In the genomic region with DNA sequence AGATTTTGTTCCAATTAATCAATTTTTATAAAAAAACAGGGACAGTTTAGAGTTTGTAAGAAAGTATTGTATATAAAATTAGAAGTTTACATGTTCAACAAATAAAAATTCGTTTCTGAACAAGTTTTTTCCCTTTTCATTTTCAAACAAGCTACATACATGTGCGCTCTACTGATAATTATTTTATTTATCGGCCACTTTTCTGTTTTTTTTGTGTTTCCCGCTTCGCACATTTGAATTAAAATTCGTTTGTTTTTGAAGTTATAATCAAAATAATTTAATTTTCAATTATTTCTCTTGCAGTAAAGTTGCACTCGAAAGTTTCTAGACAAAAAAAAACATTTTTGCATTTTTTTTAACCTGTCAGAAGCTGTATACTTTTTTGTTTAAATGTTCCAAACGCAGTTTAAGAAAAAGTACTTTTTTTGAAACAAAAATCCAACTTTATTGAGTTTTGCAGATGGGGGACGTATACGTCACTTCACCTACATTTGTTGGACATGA, we compare ENCODE assay signal across 7 worm cellular contexts.
TF ChIP-seq lines count a peak whose summit lies in the region.

Gene hira-1, plus strand, starts transcription at position 454 of the 504 bp plus-strand sequence.

TF ChIP-seq in whole organism, L1 larva, 84 proteins besides CTCF, POLR2A, EP300 and RAD21 (continues in another document):
- TF ChIP-seq ceh-90 (tag; optimal IDR thresholded peaks at IDR 0.05; lab: Kevin White, UChicago): no peak
- TF ChIP-seq dpl-1 (GFP tag; optimal IDR thresholded peaks at IDR 0.05; lab: Kevin White, UChicago): peak; percentile 62 to 82 (median 63)
- no peak for TF ChIP-seq elt-2 (tag; optimal IDR thresholded peaks at IDR 0.05; lab: Kevin White, UChicago)
- TF ChIP-seq unc-130 (tag; optimal IDR thresholded peaks at IDR 0.05; lab: Kevin White, UChicago): no peak
- no peak for TF ChIP-seq unc-62 (GFP tag; optimal IDR thresholded peaks at IDR 0.05; lab: Kevin White, UChicago)
- peak; percentile 31 to 71 for TF ChIP-seq lsy-2 (tag; optimal IDR thresholded peaks at IDR 0.05; lab: Kevin White, UChicago)
- TF ChIP-seq tlp-1 (tag; optimal IDR thresholded peaks at IDR 0.05; lab: Kevin White, UChicago): no peak
- TF ChIP-seq vab-15 (tag; optimal IDR thresholded peaks at IDR 0.05; lab: Kevin White, UChicago): peak; percentile 12
- TF ChIP-seq ceh-88 (GFP tag; IDR thresholded peaks at IDR 0.05; lab: Robert Waterston, UW): no peak
- TF ChIP-seq snpc-4 (tag; optimal IDR thresholded peaks at IDR 0.05; lab: Kevin White, UChicago): no peak
- no peak for TF ChIP-seq swsn-7 (tag; optimal IDR thresholded peaks at IDR 0.05; lab: Kevin White, UChicago)
- TF ChIP-seq snu-23 (GFP tag; optimal IDR thresholded peaks at IDR 0.05; lab: Kevin White, UChicago): peak; percentile 16

TF ChIP-seq in whole organism, L2 larva, 48 proteins besides CTCF, POLR2A, EP300 and RAD21 (continues in another document):
- TF ChIP-seq nhr-12 (tag; optimal IDR thresholded peaks at IDR 0.05; lab: Kevin White, UChicago) (no peak), elt-1 (tag; optimal IDR thresholded peaks at IDR 0.05; lab: Kevin White, UChicago) (no peak), sem-4 (tag; optimal IDR thresholded peaks at IDR 0.05; lab: Kevin White, UChicago) (peak; percentile 52), mdl-1 (tag; optimal IDR thresholded peaks at IDR 0.05; lab: Kevin White, UChicago) (no peak), ZK546.5 (tag; optimal IDR thresholded peaks at IDR 0.05; lab: Kevin White, UChicago) (no peak), sma-9 (GFP tag; optimal IDR thresholded peaks at IDR 0.05; lab: Kevin White, UChicago) (no peak), sma-9 (tag; optimal IDR thresholded peaks at IDR 0.05; lab: Kevin White, UChicago) (no peak), dmd-4 (tag; optimal IDR thresholded peaks at IDR 0.05; lab: Kevin White, UChicago) (no peak), nhr-23 (tag; optimal IDR thresholded peaks at IDR 0.05; lab: Kevin White, UChicago) (no peak), ceh-82 (tag; optimal IDR thresholded peaks at IDR 0.05; lab: Kevin White, UChicago) (no peak), F13H6.1 (tag; optimal IDR thresholded peaks at IDR 0.05; lab: Kevin White, UChicago) (no peak), nhr-6 (tag; optimal IDR thresholded peaks at IDR 0.05; lab: Kevin White, UChicago) (no peak), lin-13 (GFP tag; optimal IDR thresholded peaks at IDR 0.05; lab: Kevin White, UChicago) (peak; percentile 17)

TF ChIP-seq in whole organism, L3 larva, 47 proteins besides CTCF, POLR2A, EP300 and RAD21 (continues in another document):
- TF ChIP-seq nhr-28 (tag; optimal IDR thresholded peaks at IDR 0.05; lab: Kevin White, UChicago) (no peak), egl-5 (tag; optimal IDR thresholded peaks at IDR 0.05; lab: Kevin White, UChicago) (no peak), nhr-23 (tag; optimal IDR thresholded peaks at IDR 0.05; lab: Kevin White, UChicago) (peak; percentile 52), lsy-12 (tag; optimal IDR thresholded peaks at IDR 0.05; lab: Kevin White, UChicago) (no peak), hmg-11 (tag; optimal IDR thresholded peaks at IDR 0.05; lab: Kevin White, UChicago) (peak; percentile 3), ceh-9 (tag; optimal IDR thresholded peaks at IDR 0.05; lab: Kevin White, UChicago) (no peak), pha-4 (tag; optimal IDR thresholded peaks at IDR 0.05; lab: Kevin White, UChicago) (peak; percentile 66), unc-62 (GFP tag; optimal IDR thresholded peaks at IDR 0.05; lab: Kevin White, UChicago) (no peak), ztf-11 (tag; optimal IDR thresholded peaks at IDR 0.05; lab: Kevin White, UChicago) (no peak), elt-3 (tag; optimal IDR thresholded peaks at IDR 0.05; lab: Kevin White, UChicago) (no peak), ceh-82 (tag; optimal IDR thresholded peaks at IDR 0.05; lab: Kevin White, UChicago) (no peak), sea-2 (GFP tag; optimal IDR thresholded peaks at IDR 0.05; lab: Kevin White, UChicago) (no peak), ceh-16 (tag; optimal IDR thresholded peaks at IDR 0.05; lab: Kevin White, UChicago) (no peak)

TF ChIP-seq in whole organism, L4 larva, 104 proteins besides CTCF, POLR2A, EP300 and RAD21 (continues in another document):
- TF ChIP-seq nhr-10 (tag; optimal IDR thresholded peaks at IDR 0.05; lab: Kevin White, UChicago) (no peak), cey-2 (tag; optimal IDR thresholded peaks at IDR 0.05; lab: Kevin White, UChicago; ENCODE audit: borderline replicate concordance, insufficient read depth) (no peak), unc-62 (GFP tag; optimal IDR thresholded peaks at IDR 0.05 in 1 of 2; lab: Kevin White, UChicago) (no peak), unc-62 (tag; optimal IDR thresholded peaks at IDR 0.05; lab: Kevin White, UChicago) (no peak), zip-2 (tag; optimal IDR thresholded peaks at IDR 0.05; lab: Kevin White, UChicago) (no peak), php-3 (GFP tag; IDR thresholded peaks at IDR 0.05; lab: Robert Waterston, UW) (no peak), hlh-30 (tag; optimal IDR thresholded peaks at IDR 0.05; lab: Kevin White, UChicago; ENCODE audit: insufficient read depth) (peak; percentile 39), spr-1 (tag; optimal IDR thresholded peaks at IDR 0.05; lab: Kevin White, UChicago) (no peak), fos-1 (tag; optimal IDR thresholded peaks at IDR 0.05; lab: Kevin White, UChicago) (no peak), lin-38 (GFP tag; IDR thresholded peaks at IDR 0.05; lab: Robert Waterston, UW) (peak; percentile 75), ztf-7 (tag; optimal IDR thresholded peaks at IDR 0.05; lab: Kevin White, UChicago) (peak; percentile 9), zip-11 (GFP tag; IDR thresholded peaks at IDR 0.05; lab: Robert Waterston, UW) (no peak), arid-1 (GFP tag; conservative IDR thresholded peaks at IDR 0.05; lab: Robert Waterston, UW) (no peak)

TF ChIP-seq in whole organism, late embryonic, 69 proteins besides CTCF, POLR2A, EP300 and RAD21:
- TF ChIP-seq unc-42 (tag; optimal IDR thresholded peaks at IDR 0.05; lab: Kevin White, UChicago) (peak; percentile 55), ceh-9 (tag; optimal IDR thresholded peaks at IDR 0.05; lab: Kevin White, UChicago) (no peak)
TF ChIP-seq in whole organism, late embryonic: peak in this region for 1.

TF ChIP-seq in whole organism, mixed stage, embryonic, 35 proteins besides CTCF, POLR2A, EP300 and RAD21:
- TF ChIP-seq ceh-83 (GFP tag; optimal IDR thresholded peaks at IDR 0.05; lab: Kevin White, UChicago) (no peak), ces-1 (GFP tag; optimal IDR thresholded peaks at IDR 0.05; lab: Kevin White, UChicago) (peak; percentile 68), blmp-1 (tag; optimal IDR thresholded peaks at IDR 0.05; lab: Kevin White, UChicago) (no peak), flh-1 (GFP tag; optimal IDR thresholded peaks at IDR 0.05; lab: Kevin White, UChicago) (no peak)
TF ChIP-seq in whole organism, mixed stage, embryonic: peak in this region for 1.

TF ChIP-seq in whole organism, young adult, 124 proteins besides CTCF, POLR2A, EP300 and RAD21:
- TF ChIP-seq nhr-179 (tag; optimal IDR thresholded peaks at IDR 0.05; lab: Kevin White, UChicago) (no peak), mcd-1 (GFP tag; IDR thresholded peaks at IDR 0.05; lab: Robert Waterston, UW) (peak; percentile 50; the same call in 1 of the 2 replicates), lin-54 (GFP tag; optimal IDR thresholded peaks at IDR 0.05; lab: Kevin White, UChicago) (peak; percentile 37), lir-1 (GFP tag; conservative IDR thresholded peaks at IDR 0.05; lab: Robert Waterston, UW) (no peak), lin-35 (GFP tag; optimal IDR thresholded peaks at IDR 0.05; lab: Kevin White, UChicago) (peak in 1 of 3 experiments; percentile 42), madf-10 (tag; optimal IDR thresholded peaks at IDR 0.05; lab: Kevin White, UChicago) (no peak), B0261.1 (tag; optimal IDR thresholded peaks at IDR 0.05; lab: Kevin White, UChicago) (no peak), attf-5 (GFP tag; optimal IDR thresholded peaks at IDR 0.05; lab: Kevin White, UChicago) (peak; percentile 17), efl-1 (GFP tag; optimal IDR thresholded peaks at IDR 0.05; lab: Kevin White, UChicago) (peak; percentile 60)
